Fruit fly (Drosophila melanogaster) whole organism, wandering third instar larva: ENCODE measurements around the gene da.

Experiments used
- Abd-B ChIP-seq: fragments of >200 bp; optimal IDR thresholded peaks from 2 replicates; lab custom pipeline; 2017; ENCODE audit warnings: missing biosample characterization, missing genetic modification characterization
- CG32264 ChIP-seq: fragments of 200-800 bp; sonication (Bioruptor generic); optimal IDR thresholded peaks from 2 replicates; lab custom pipeline; 2016; ENCODE audit warnings: missing biosample characterization, missing genetic modification characterization
- CG9705 ChIP-seq: fragments of 200-800 bp; sonication (Bioruptor generic); optimal IDR thresholded peaks from 2 replicates; lab custom pipeline; 2018; ENCODE audit warnings: missing biosample characterization, mild to moderate bottlenecking, missing genetic modification characterization
- CrebA ChIP-seq: fragments of 200-800 bp; sonication (Bioruptor generic); optimal IDR thresholded peaks from 2 replicates; lab custom pipeline; 2016; ENCODE audit warnings: missing biosample characterization, mild to moderate bottlenecking, missing genetic modification characterization, borderline replicate concordance
- Dfd ChIP-seq: fragments of >200 bp; optimal IDR thresholded peaks from 2 replicates; lab custom pipeline; 2017; ENCODE audit warnings: missing biosample characterization, missing genetic modification characterization
- Dif ChIP-seq: fragments of 200-275, 200-300 bp; sonication (Bioruptor generic); optimal IDR thresholded peaks from 2 replicates; lab custom pipeline; 2018; ENCODE audit warnings: missing biosample characterization, missing genetic modification characterization; ENCODE audit not compliant: partially characterized antibody
- GATAd ChIP-seq: sonication (Bioruptor generic); optimal IDR thresholded peaks from 2 replicates; lab custom pipeline; 2016; ENCODE audit warnings: missing biosample characterization, missing genetic modification characterization
- HLH106 ChIP-seq: fragments of 200-800 bp; optimal IDR thresholded peaks from 3 replicates; lab custom pipeline; 2019; ENCODE audit warnings: missing biosample characterization, mild to moderate bottlenecking, missing genetic modification characterization, moderate library complexity
- Hnf4 ChIP-seq: fragments of 200-800 bp; sonication (Bioruptor generic); optimal IDR thresholded peaks from 2 replicates; lab custom pipeline; 2016; ENCODE audit warnings: missing biosample characterization, mild to moderate bottlenecking, missing genetic modification characterization
- Hr78 ChIP-seq: fragments of >200 bp; optimal IDR thresholded peaks from 2 replicates; lab custom pipeline; 2017; ENCODE audit warnings: missing biosample characterization, missing genetic modification characterization
- Hr83 ChIP-seq: fragments of 200-300 bp; sonication (Bioruptor generic); optimal IDR thresholded peaks from 2 replicates; lab custom pipeline; 2016; ENCODE audit warnings: missing biosample characterization, mild to moderate bottlenecking, missing genetic modification characterization, moderate library complexity; ENCODE audit not compliant: poor library complexity, severe bottlenecking
- Jra ChIP-seq: sonication (Bioruptor generic); optimal IDR thresholded peaks from 2 replicates; lab custom pipeline; 2016; ENCODE audit warnings: missing biosample characterization, missing genetic modification characterization
- Mio ChIP-seq: sonication (Bioruptor generic); optimal IDR thresholded peaks from 2 replicates; lab custom pipeline; 2016; ENCODE audit warnings: missing biosample characterization, missing genetic modification characterization
- Myc ChIP-seq: fragments of >200 bp; optimal IDR thresholded peaks from 2 replicates; lab custom pipeline; 2017
- N ChIP-seq: fragments of >200 bp; optimal IDR thresholded peaks from 2 replicates; lab custom pipeline; 2018; ENCODE audit warnings: missing biosample characterization, missing external identifiers, missing genetic modification characterization
- OdsH ChIP-seq: fragments of 200-800 bp; sonication (Bioruptor generic); optimal IDR thresholded peaks from 2 replicates; lab custom pipeline; 2016; ENCODE audit warnings: missing biosample characterization, mild to moderate bottlenecking, missing genetic modification characterization
- Rel ChIP-seq, 2 experiments: fragments of 200-800 bp; sonication (Bioruptor generic) in 1 of 2; optimal IDR thresholded peaks; 2 replicates in 1 of 2; 3 replicates in 1 of 2; lab custom pipeline; 2016 to 2019; ENCODE audit warnings: mild to moderate bottlenecking in 2 of 2, missing biosample characterization in 2 of 2, missing genetic modification characterization in 2 of 2, moderate library complexity in 1 of 2
- Sp1 ChIP-seq: fragments of 200-800 bp; sonication (Bioruptor generic); optimal IDR thresholded peaks from 3 replicates; lab custom pipeline; 2019; ENCODE audit warnings: missing biosample characterization, mild to moderate bottlenecking, missing genetic modification characterization, moderate library complexity
- Vsx2 ChIP-seq: fragments of 200-300, 225-300 bp; sonication (Bioruptor generic); optimal IDR thresholded peaks from 2 replicates; lab custom pipeline; 2018; ENCODE audit warnings: missing biosample characterization, missing genetic modification characterization; ENCODE audit not compliant: partially characterized antibody
- br ChIP-seq: fragments of 200-800 bp; sonication (Bioruptor generic); optimal IDR thresholded peaks from 2 replicates; lab custom pipeline; 2016; ENCODE audit warnings: missing biosample characterization, missing genetic modification characterization
- brk ChIP-seq: fragments of 200-800 bp; sonication (Bioruptor generic); optimal IDR thresholded peaks from 2 replicates; lab custom pipeline; 2016; ENCODE audit warnings: missing biosample characterization, mild to moderate bottlenecking, missing genetic modification characterization
- dl ChIP-seq, 2 experiments: fragments of 175-275, 200-275 bp in 1 of 2; fragments of 200-275 bp in 1 of 2; sonication (Bioruptor generic); optimal IDR thresholded peaks; lab custom pipeline; 2018; ENCODE audit warnings: mild to moderate bottlenecking in 2 of 2, missing biosample characterization in 2 of 2, missing genetic modification characterization in 2 of 2, moderate library complexity in 2 of 2; ENCODE audit not compliant: partially characterized antibody in 2 of 2, insufficient read depth in 1 of 2
- dmrt93B ChIP-seq: fragments of 200-800 bp; sonication (Bioruptor generic); optimal IDR thresholded peaks from 2 replicates; lab custom pipeline; 2018; ENCODE audit warnings: missing biosample characterization, mild to moderate bottlenecking, missing genetic modification characterization
- dsf ChIP-seq: sonication (Bioruptor generic); optimal IDR thresholded peaks from 2 replicates; lab custom pipeline; 2016; ENCODE audit warnings: missing biosample characterization, missing genetic modification characterization, borderline replicate concordance
- ey ChIP-seq: fragments of 200-800 bp; sonication (Bioruptor generic); optimal IDR thresholded peaks from 2 replicates; lab custom pipeline; 2016; ENCODE audit warnings: missing biosample characterization, missing genetic modification characterization
- foxo ChIP-seq, 2 experiments: fragments of 200-800 bp; sonication (Bioruptor generic); optimal IDR thresholded peaks; 2 replicates in 1 of 2; 3 replicates in 1 of 2; lab custom pipeline; 2016 to 2017; ENCODE audit warnings: missing biosample characterization in 2 of 2, missing genetic modification characterization in 2 of 2
- fru ChIP-seq: fragments of 200-800 bp; sonication (Bioruptor generic); optimal IDR thresholded peaks from 3 replicates; lab custom pipeline; 2016; ENCODE audit warnings: missing biosample characterization, mild to moderate bottlenecking, missing genetic modification characterization
- h ChIP-seq: fragments of 200-800 bp; sonication (Bioruptor generic); optimal IDR thresholded peaks from 3 replicates; lab custom pipeline; 2016; ENCODE audit warnings: missing biosample characterization, mild to moderate bottlenecking, missing genetic modification characterization
- jim ChIP-seq: fragments of 175-275, 200-325 bp; sonication (Bioruptor generic); optimal IDR thresholded peaks from 2 replicates; lab custom pipeline; 2016; ENCODE audit warnings: missing biosample characterization, mild to moderate bottlenecking, missing genetic modification characterization
- lola ChIP-seq: fragments of >200 bp; optimal IDR thresholded peaks from 2 replicates; lab custom pipeline; 2017; ENCODE audit warnings: missing biosample characterization, missing genetic modification characterization
- pan ChIP-seq: fragments of >200 bp; optimal IDR thresholded peaks from 2 replicates; lab custom pipeline; 2017
- psq ChIP-seq: fragments of 200-800 bp; sonication (Bioruptor generic); optimal IDR thresholded peaks from 3 replicates; lab custom pipeline; 2017; ENCODE audit warnings: missing biosample characterization, mild to moderate bottlenecking, missing genetic modification characterization, moderate library complexity
- rgr ChIP-seq: fragments of 200-800 bp; sonication (Bioruptor generic); optimal IDR thresholded peaks from 3 replicates; lab custom pipeline; 2016; ENCODE audit warnings: missing biosample characterization, mild to moderate bottlenecking, missing genetic modification characterization
- sage ChIP-seq: fragments of 200-800 bp; sonication (Bioruptor generic); optimal IDR thresholded peaks from 2 replicates; lab custom pipeline; 2016; ENCODE audit warnings: missing biosample characterization, mild to moderate bottlenecking, missing genetic modification characterization
- sv ChIP-seq: fragments of 200-800 bp; sonication (Bioruptor generic); optimal IDR thresholded peaks from 3 replicates; lab custom pipeline; 2016; ENCODE audit warnings: missing biosample characterization, missing genetic modification characterization
- tai ChIP-seq: sonication (Bioruptor generic); optimal IDR thresholded peaks from 2 replicates; lab custom pipeline; 2016; ENCODE audit warnings: missing biosample characterization, missing genetic modification characterization
- usp ChIP-seq: fragments of >200 bp; optimal IDR thresholded peaks from 2 replicates; lab custom pipeline; 2017; ENCODE audit warnings: missing biosample characterization, missing genetic modification characterization
- woc ChIP-seq: sonication (Bioruptor generic); optimal IDR thresholded peaks from 2 replicates; lab custom pipeline; 2016; ENCODE audit warnings: missing biosample characterization, mild to moderate bottlenecking, missing genetic modification characterization

da gene

dm6 chr2L:10381890-10382450 lies 5.9 kb upstream of the da start, which contains the start of gene CG5096:
TSS of gene CG5096 (plus strand) at chr2L:10382263.
- TF ChIP-seq ey (GFP tag; lab: Kevin White, UChicago) (peak; percentile 80), Dfd (GFP tag; lab: Kevin White, UChicago) (no peak), fru (GFP tag; lab: Kevin White, UChicago) (peak; percentile 90), N (GFP tag; lab: Kevin White, UChicago) (no peak), rgr (GFP tag; lab: Kevin White, UChicago) (peak; percentile 85), dsf (GFP tag; lab: Kevin White, UChicago) (peak; percentile 4), psq (peak; percentile 59), brk (GFP tag; lab: Kevin White, UChicago) (peak; percentile 69), Rel (GFP tag; optimal IDR thresholded peaks at IDR 0.05; lab: Kevin White, UChicago) (no peak), Rel (tag; optimal IDR thresholded peaks at IDR 0.05; lab: Kevin White, UChicago) (peak; percentile 96), Hnf4 (peak; percentile 67), CrebA (GFP tag; lab: Kevin White, UChicago) (no peak), jim (GFP tag; lab: Kevin White, UChicago) (no peak), Jra (peak; percentile 31), h (GFP tag; lab: Kevin White, UChicago) (peak; percentile 91), CG32264 (GFP tag; lab: Kevin White, UChicago) (peak; percentile 33), GATAd (GFP tag; lab: Kevin White, UChicago) (no peak), sage (GFP tag; lab: Kevin White, UChicago) (peak; percentile 38), tai (GFP tag; lab: Kevin White, UChicago) (peak; percentile 11), OdsH (peak; percentile 84), woc (GFP tag; lab: Kevin White, UChicago) (peak; percentile 56), HLH106 (tag; lab: Kevin White, UChicago) (peak; percentile 74), foxo (GFP tag; optimal IDR thresholded peaks at IDR 0.05; lab: Kevin White, UChicago) (peak; percentile 49 to 87), sv (GFP tag; lab: Kevin White, UChicago) (peak; percentile 77), pan (no peak), Sp1 (peak; percentile 80)
- TF ChIP-seq, all 38 proteins: peak for 19

dm6 chr2L:10386208-10386805 lies 1.6 kb upstream of the da start, which contains the start of the genes Cdk1 and mRpS7:
TSS of gene Cdk1 (minus strand) at chr2L:10386262.
TSS of gene mRpS7 (plus strand) at chr2L:10386662.
- TF ChIP-seq sv (GFP tag; lab: Kevin White, UChicago): peak; percentile 43
- TF ChIP-seq lola: no peak
- TF ChIP-seq CG9705 (GFP tag; lab: Kevin White, UChicago): no peak
- TF ChIP-seq foxo (GFP tag; optimal IDR thresholded peaks at IDR 0.05; lab: Kevin White, UChicago): peak in 1 of 2 experiments; percentile 61
- peak; percentile 59 for TF ChIP-seq HLH106 (tag; lab: Kevin White, UChicago)
- peak; percentile 76 for TF ChIP-seq woc (GFP tag; lab: Kevin White, UChicago)
- TF ChIP-seq fru (GFP tag; lab: Kevin White, UChicago): peak; percentile 49
- no peak for TF ChIP-seq Hr78 (GFP tag; lab: Kevin White, UChicago)
- TF ChIP-seq h (GFP tag; lab: Kevin White, UChicago): peak; percentile 44
- TF ChIP-seq Vsx2 (GFP tag; lab: Kevin White, UChicago): no peak
- no peak for TF ChIP-seq dsf (GFP tag; lab: Kevin White, UChicago)
- TF ChIP-seq sage (GFP tag; lab: Kevin White, UChicago): peak; percentile 3
- TF ChIP-seq Dfd (GFP tag; lab: Kevin White, UChicago): no peak
- TF ChIP-seq CrebA (GFP tag; lab: Kevin White, UChicago): no peak
- peak; percentile 47 for TF ChIP-seq tai (GFP tag; lab: Kevin White, UChicago)
- TF ChIP-seq usp (GFP tag; lab: Kevin White, UChicago): no peak
- TF ChIP-seq GATAd (GFP tag; lab: Kevin White, UChicago): no peak
- TF ChIP-seq br (GFP tag; lab: Kevin White, UChicago): no peak
- no peak for TF ChIP-seq Mio (GFP tag; lab: Kevin White, UChicago)
- no peak for TF ChIP-seq Dif (GFP tag; lab: Kevin White, UChicago)
- TF ChIP-seq Hnf4: peak; percentile 49
- no peak for TF ChIP-seq dmrt93B
- TF ChIP-seq CG32264 (GFP tag; lab: Kevin White, UChicago): no peak
- no peak for TF ChIP-seq dl (GFP tag; optimal IDR thresholded peaks at IDR 0.05; lab: Kevin White, UChicago; ENCODE audit: insufficient read depth in 1 of 2, partially characterized antibody in 2 of 2)
- peak; percentile 55 for TF ChIP-seq Sp1
- TF ChIP-seq Myc (lab: Kevin White, UChicago): peak; percentile 9
- TF ChIP-seq psq: peak; percentile 27
- no peak for TF ChIP-seq Rel (GFP tag; optimal IDR thresholded peaks at IDR 0.05; lab: Kevin White, UChicago)
- TF ChIP-seq Rel (tag; optimal IDR thresholded peaks at IDR 0.05; lab: Kevin White, UChicago): no peak
- peak; percentile 2 for TF ChIP-seq rgr (GFP tag; lab: Kevin White, UChicago)
- peak; percentile 30 for TF ChIP-seq brk (GFP tag; lab: Kevin White, UChicago)
- peak; percentile 4 for TF ChIP-seq OdsH
- TF ChIP-seq N (GFP tag; lab: Kevin White, UChicago): no peak
- no peak for TF ChIP-seq pan
- TF ChIP-seq Jra: peak; percentile 43
- no peak for TF ChIP-seq Hr83
- TF ChIP-seq jim (GFP tag; lab: Kevin White, UChicago): no peak
- TF ChIP-seq ey (GFP tag; lab: Kevin White, UChicago): peak; percentile 28
- no peak for TF ChIP-seq Abd-B (GFP tag; lab: Kevin White, UChicago)
